Worm (Caenorhabditis elegans) whole organism, mixed stage, embryonic: ENCODE data around the gene ZK721.4.

ENCODE experiments used
- M03D4.4 ChIP-seq: sonication (generic microtip); optimal IDR thresholded peaks from 2 replicates; lab custom pipeline; 2017; ENCODE audit warnings: mild to moderate bottlenecking, missing genetic modification characterization, missing compliant biosample characterization
- blmp-1 ChIP-seq: fragments of 150-350 bp; optimal IDR thresholded peaks from 2 replicates; lab custom pipeline; 2014; ENCODE audit warnings: missing biosample characterization, missing genetic modification characterization
- ceh-39 ChIP-seq: fragments of 150-350 bp; optimal IDR thresholded peaks from 2 replicates; lab custom pipeline; 2014; ENCODE audit warnings: missing biosample characterization, missing genetic modification characterization
- ceh-43 ChIP-seq: fragments of 200-800 bp; sonication (Bioruptor generic); optimal IDR thresholded peaks from 2 replicates; lab custom pipeline; 2018; ENCODE audit warnings: mild to moderate bottlenecking, missing genetic modification characterization, moderate library complexity, missing compliant biosample characterization
- ceh-83 ChIP-seq: fragments of 200-800 bp; sonication (Bioruptor generic); optimal IDR thresholded peaks from 2 replicates; lab custom pipeline; 2018; ENCODE audit warnings: mild to moderate bottlenecking, missing genetic modification characterization, missing compliant biosample characterization
- drap-1 ChIP-seq: fragments of 200-800 bp; sonication (Bioruptor generic); optimal IDR thresholded peaks from 3 replicates; lab custom pipeline; 2018; ENCODE audit warnings: mild to moderate bottlenecking, missing genetic modification characterization, missing compliant biosample characterization
- elt-3 ChIP-seq: fragments of 150-350 bp; optimal IDR thresholded peaks from 2 replicates; lab custom pipeline; 2014; ENCODE audit warnings: missing biosample characterization, missing genetic modification characterization
- lin-13 ChIP-seq: fragments of 150-350 bp; optimal IDR thresholded peaks from 2 replicates; lab custom pipeline; 2014; ENCODE audit warnings: missing biosample characterization, missing genetic modification characterization
- mab-5 ChIP-seq: fragments of 150-350 bp; optimal IDR thresholded peaks from 2 replicates; lab custom pipeline; 2014; ENCODE audit warnings: missing biosample characterization, missing genetic modification characterization
- nhr-237 ChIP-seq: fragments of 150-350 bp; optimal IDR thresholded peaks from 2 replicates; lab custom pipeline; 2014; ENCODE audit warnings: missing biosample characterization, missing genetic modification characterization
- nhr-28 ChIP-seq: fragments of 150-350 bp; optimal IDR thresholded peaks from 2 replicates; lab custom pipeline; 2014; ENCODE audit warnings: missing biosample characterization, missing genetic modification characterization
- nhr-76 ChIP-seq: sonication (generic microtip); optimal IDR thresholded peaks from 2 replicates; lab custom pipeline; 2017; ENCODE audit warnings: missing biosample characterization, missing genetic modification characterization
- pha-4 ChIP-seq: fragments of 150-350 bp; optimal IDR thresholded peaks from 2 replicates; lab custom pipeline; 2018; ENCODE audit warnings: missing biosample characterization, missing genetic modification reagents, missing genetic modification characterization
- sem-2 ChIP-seq: fragments of 200-800 bp; sonication (Bioruptor generic); optimal IDR thresholded peaks from 2 replicates; lab custom pipeline; 2018; ENCODE audit warnings: mild to moderate bottlenecking, missing genetic modification characterization, missing compliant biosample characterization
- snpc-4 ChIP-seq: fragments of 150-350 bp; optimal IDR thresholded peaks from 2 replicates; lab custom pipeline; 2014; ENCODE audit warnings: missing biosample characterization, missing genetic modification characterization
- sptf-1 ChIP-seq: sonication (generic microtip); optimal IDR thresholded peaks from 2 replicates; lab custom pipeline; 2017; ENCODE audit warnings: mild to moderate bottlenecking, missing genetic modification characterization, moderate library complexity, missing compliant biosample characterization
- unc-120 ChIP-seq: sonication (generic microtip); optimal IDR thresholded peaks from 2 replicates; lab custom pipeline; 2017; ENCODE audit warnings: missing genetic modification characterization, missing compliant biosample characterization; ENCODE audit not compliant: poor library complexity, severe bottlenecking
- unc-39 ChIP-seq: fragments of 150-350 bp; optimal IDR thresholded peaks from 2 replicates; lab custom pipeline; 2014; ENCODE audit warnings: missing biosample characterization, missing genetic modification characterization
- zip-8 ChIP-seq: fragments of 150-350 bp; optimal IDR thresholded peaks from 2 replicates; lab custom pipeline; 2014; ENCODE audit warnings: missing biosample characterization, missing genetic modification characterization

The ZK721.4 gene

DNA sequence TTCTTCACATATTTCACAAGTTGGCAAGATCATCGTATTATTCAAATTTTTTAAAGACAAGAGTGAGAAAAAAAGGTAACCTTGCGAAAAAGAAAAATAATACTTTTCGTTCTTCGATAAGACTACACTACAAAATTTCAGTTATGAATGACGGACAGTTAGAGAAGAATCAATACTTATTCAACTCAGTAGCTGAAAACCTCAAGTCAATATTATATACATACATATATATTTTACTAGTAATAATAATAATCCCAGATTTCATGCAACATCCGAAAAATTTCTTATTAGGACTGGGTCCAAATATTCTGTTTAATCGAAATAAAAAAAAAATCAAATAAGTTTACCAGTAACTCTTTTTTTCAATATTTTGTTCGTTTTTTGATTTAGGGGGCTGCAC lies 52.5 kb downstream of the ZK721.4 start, which contains the start of gene C28G1.6:
C28G1.6 (minus strand) TSS at position 101 of the 400 bp plus-strand sequence.
- TF ChIP-seq M03D4.4 (tag; lab: Kevin White, UChicago) (no peak), snpc-4 (tag; lab: Kevin White, UChicago) (no peak), nhr-237 (tag; lab: Kevin White, UChicago) (no peak), unc-120 (tag; lab: Kevin White, UChicago) (no peak), zip-8 (no peak), blmp-1 (tag; lab: Kevin White, UChicago) (no peak), mab-5 (tag; lab: Kevin White, UChicago) (no peak), ceh-39 (tag; lab: Kevin White, UChicago) (no peak), sptf-1 (no peak), ceh-43 (no peak), lin-13 (tag; lab: Kevin White, UChicago) (no peak), nhr-28 (tag; lab: Kevin White, UChicago) (no peak), elt-3 (tag; lab: Kevin White, UChicago) (no peak), ceh-83 (GFP tag; lab: Kevin White, UChicago) (no peak), nhr-76 (tag; lab: Kevin White, UChicago) (no peak), sem-2 (GFP tag; lab: Kevin White, UChicago) (no peak), unc-39 (tag; lab: Kevin White, UChicago) (no peak), drap-1 (GFP tag; lab: Kevin White, UChicago) (no peak), pha-4 (no peak)
